Worm (Caenorhabditis elegans): ENCODE data around the gene srg-42.
A peak's percentile ranks its signal among the peaks of the same experiment; 100 is the strongest.
"Not testable (repeated sequence)": the region's sequence is repeated elsewhere in the genome, so short reads cannot be mapped to it uniquely, and the experiment has no call there.

Gene srg-42

ce11 chrV:11176693-11177304 is 19.0 kb upstream of the srg-42 start (continued):
- 0 out of 2 replicates have a peak, but pooled peaks have one; percentile 26 for TF ChIP-seq tra-1 (GFP tag; IDR thresholded peaks at IDR 0.05)
- 0 out of 2 replicates have a peak, but pooled peaks have one; percentile 7 for TF ChIP-seq nhr-41 (GFP tag; IDR thresholded peaks at IDR 0.05)
- TF ChIP-seq php-3 (GFP tag; IDR thresholded peaks at IDR 0.05) = peak; percentile 60
- TF ChIP-seq unc-130 (GFP tag; optimal IDR thresholded peaks at IDR 0.05) = peak; percentile 19
- 0 out of 2 replicates have a peak, but pooled peaks have one; percentile 20 for TF ChIP-seq mxl-2 (GFP tag; conservative IDR thresholded peaks at IDR 0.05)
- peak; percentile 85 for TF ChIP-seq snpc-4 (tag; optimal IDR thresholded peaks at IDR 0.05)
- TF ChIP-seq arid-1 (GFP tag; conservative IDR thresholded peaks at IDR 0.05) = peak; percentile 85
- peak; percentile 63 for TF ChIP-seq mxl-3 (GFP tag; optimal IDR thresholded peaks at IDR 0.05)
- TF ChIP-seq dve-1 (tag; optimal IDR thresholded peaks at IDR 0.05; ENCODE audit: insufficient read depth) = peak; percentile 70

ce11 chrV:11175336-11175938 is 17.6 kb upstream of the srg-42 start:
- TF ChIP-seq php-3 (GFP tag; IDR thresholded peaks at IDR 0.05) (peak; percentile 25; the same call in 1 of the 2 replicates), nhr-48 (tag; optimal IDR thresholded peaks at IDR 0.05) (peak; percentile 27), snpc-1.2 (GFP tag; IDR thresholded peaks at IDR 0.05) (peak; percentile 84), mdt-29 (GFP tag; IDR thresholded peaks at IDR 0.05) (peak; percentile 13; the same call in 1 of the 2 replicates), mep-1 (tag; optimal IDR thresholded peaks at IDR 0.05) (peak; percentile 43), Y48G9A.11 (GFP tag; IDR thresholded peaks at IDR 0.05) (peak; percentile 59; the same call in 1 of the 2 replicates), nhr-102 (tag; optimal IDR thresholded peaks at IDR 0.05) (peak; percentile 32), T26A8.4 (GFP tag; IDR thresholded peaks at IDR 0.05) (peak; percentile 58), F49E8.2 (tag; optimal IDR thresholded peaks at IDR 0.05; ENCODE audit: borderline replicate concordance) (peak; percentile 76), dmd-8 (GFP tag; IDR thresholded peaks at IDR 0.05) (0 out of 2 replicates have a peak, but pooled peaks have one; percentile 56), ceh-44 (GFP tag; IDR thresholded peaks at IDR 0.05) (0 out of 2 replicates have a peak, but pooled peaks have one; percentile 67), mes-2 (tag; optimal IDR thresholded peaks at IDR 0.05; ENCODE audit: poor library complexity, severe bottlenecking) (peak; percentile 54), dve-1 (tag; optimal IDR thresholded peaks at IDR 0.05; ENCODE audit: insufficient read depth) (peak; percentile 5), hlh-11 (tag; optimal IDR thresholded peaks at IDR 0.05) (peak; percentile 37), vab-7 (GFP tag; IDR thresholded peaks at IDR 0.05) (peak; percentile 52; the same call in 1 of the 2 replicates), lin-38 (GFP tag; IDR thresholded peaks at IDR 0.05) (peak; percentile 60), unc-130 (GFP tag; optimal IDR thresholded peaks at IDR 0.05) (peak; percentile 53), daf-16 (tag; optimal IDR thresholded peaks at IDR 0.05) (peak; percentile 21), snpc-4 (tag; optimal IDR thresholded peaks at IDR 0.05) (peak; percentile 74), dmd-6 (GFP tag; IDR thresholded peaks at IDR 0.05) (peak; percentile 41; the same call in 1 of the 2 replicates)
- TF ChIP-seq daf-16 (GFP tag; optimal IDR thresholded peaks at IDR 0.05) = not testable (repeated sequence)

- TF ChIP-seq nhr-11 (tag; optimal IDR thresholded peaks at IDR 0.05) (peak; percentile 35), aly-2 (tag; optimal IDR thresholded peaks at IDR 0.05) (no peak), lin-29 (GFP tag; IDR thresholded peaks at IDR 0.05) (no peak), unc-62 (GFP tag; optimal IDR thresholded peaks at IDR 0.05 in 1 of 2) (peak in 1 of 2 experiments; percentile 95), unc-62 (tag; optimal IDR thresholded peaks at IDR 0.05) (no peak), mep-1 (tag; optimal IDR thresholded peaks at IDR 0.05) (peak; percentile 39), egl-43 (GFP tag; IDR thresholded peaks at IDR 0.05) (peak; percentile 73; the same call in 1 of the 2 replicates), vab-7 (GFP tag; IDR thresholded peaks at IDR 0.05) (0 out of 2 replicates have a peak, but pooled peaks have one; percentile 14), hif-1 (tag; optimal IDR thresholded peaks at IDR 0.05) (peak in 1 of 2 experiments; percentile 11), lin-38 (GFP tag; IDR thresholded peaks at IDR 0.05) (no peak; the same call in 1 of the 2 replicates), mdt-29 (GFP tag; IDR thresholded peaks at IDR 0.05) (no peak), hlh-11 (tag; optimal IDR thresholded peaks at IDR 0.05) (peak; percentile 42), tra-1 (GFP tag; IDR thresholded peaks at IDR 0.05) (0 out of 2 replicates have a peak, but pooled peaks have one; percentile 39), dmd-6 (GFP tag; IDR thresholded peaks at IDR 0.05) (peak; percentile 40), spr-1 (tag; optimal IDR thresholded peaks at IDR 0.05) (peak; percentile 5), unc-130 (GFP tag; optimal IDR thresholded peaks at IDR 0.05) (no peak), sdz-12 (GFP tag; optimal IDR thresholded peaks at IDR 0.05) (no peak), Y105C5A.15 (GFP tag; IDR thresholded peaks at IDR 0.05) (0 out of 2 replicates have a peak, but pooled peaks have one; percentile 28), mes-2 (tag; optimal IDR thresholded peaks at IDR 0.05; ENCODE audit: poor library complexity, severe bottlenecking) (peak; percentile 59), F44E2.7 (GFP tag; IDR thresholded peaks at IDR 0.05) (no peak), set-16 (GFP tag; IDR thresholded peaks at IDR 0.05) (peak; percentile 68), duxl-1 (tag; optimal IDR thresholded peaks at IDR 0.05; ENCODE audit: poor library complexity) (peak; percentile 44), hmg-1.1 (GFP tag; IDR thresholded peaks at IDR 0.05) (peak; percentile 62), lim-7 (GFP tag; IDR thresholded peaks at IDR 0.05) (peak; percentile 52; the same call in 1 of the 2 replicates), ZK546.5 (tag; optimal IDR thresholded peaks at IDR 0.05) (no peak), snpc-4 (tag; optimal IDR thresholded peaks at IDR 0.05) (peak; percentile 84)
Measured at ce11 chrV:11174663-11175062, 16.8 kb upstream of the srg-42 start.
